Worm (Caenorhabditis elegans): Measurements from ENCODE around the gene mtr-4.

- TF ChIP-seq ceh-13 (GFP tag; optimal IDR thresholded peaks at IDR 0.05): no peak
- no peak for TF ChIP-seq ama-1 (optimal IDR thresholded peaks at IDR 0.05)
- TF ChIP-seq hmbx-1 (tag; optimal IDR thresholded peaks at IDR 0.05): no peak
- TF ChIP-seq hmg-4 (GFP tag; optimal IDR thresholded peaks at IDR 0.05): no peak
- no peak for TF ChIP-seq aly-1 (tag; optimal IDR thresholded peaks at IDR 0.05)
- TF ChIP-seq scrt-1 (GFP tag; IDR thresholded peaks at IDR 0.05): no peak
Measured at ce11 chrIV:9861921-9862320, 36.4 kb downstream of the mtr-4 start, which contains the start of gene K07F5.14.
